Fruit fly (Drosophila melanogaster) whole organism, embryonic: ENCODE data around the gene CIA30.

Experiments used
- BEAF-32 ChIP-seq: fragments of 200-800 bp; sonication (Bioruptor generic); optimal IDR thresholded peaks from 3 replicates; lab custom pipeline; 2017; ENCODE audit warnings: missing biosample characterization, missing genetic modification characterization, mild to moderate bottlenecking, moderate library complexity, missing genetic modification reagents
- Bgb ChIP-seq: fragments of 200-800 bp; sonication (Bioruptor generic); IDR thresholded peaks from 2 replicates; pipeline ENCODE4 v1.3.6; 2022; ENCODE audit warnings: missing biosample characterization, missing genetic modification characterization; ENCODE audit not compliant: partially characterized antibody
- CG10267 ChIP-seq: fragments of 200-800 bp; sonication (Bioruptor generic); optimal IDR thresholded peaks from 2 replicates; lab custom pipeline; 2018; ENCODE audit warnings: missing biosample characterization, mild to moderate bottlenecking, missing genetic modification characterization, moderate library complexity
- CG11456 ChIP-seq: fragments of 200-800 bp; sonication (Bioruptor generic); IDR thresholded peaks from 3 replicates; pipeline ENCODE4 v1.3.6; 2022; ENCODE audit warnings: missing biosample characterization, missing genetic modification characterization
- CG12104 ChIP-seq: fragments of 200-800 bp; sonication (Bioruptor generic); optimal IDR thresholded peaks from 3 replicates; lab custom pipeline; 2016; ENCODE audit warnings: missing biosample characterization, missing genetic modification characterization
- CG1233 ChIP-seq: fragments of 200-800 bp; sonication (Bioruptor generic); optimal IDR thresholded peaks from 4 replicates; lab custom pipeline; 2018; ENCODE audit warnings: missing biosample characterization, mild to moderate bottlenecking, missing genetic modification characterization
- CG12659 ChIP-seq: fragments of 200-800 bp; sonication (Bioruptor generic); optimal IDR thresholded peaks from 3 replicates; lab custom pipeline; 2017; ENCODE audit warnings: mild to moderate bottlenecking, missing biosample characterization, missing genetic modification reagents, missing genetic modification characterization
- CG14050 ChIP-seq: fragments of 200-800 bp; sonication (Bioruptor generic); IDR thresholded peaks from 3 replicates; pipeline ENCODE4 v1.3.6; 2022; ENCODE audit warnings: missing biosample characterization, missing genetic modification characterization
- CG15514 ChIP-seq: fragments of 200-800 bp; sonication (Bioruptor generic); optimal IDR thresholded peaks from 3 replicates; lab custom pipeline; 2017; ENCODE audit warnings: missing biosample characterization, missing genetic modification characterization, mild to moderate bottlenecking, moderate library complexity, missing genetic modification reagents
- CG1603 ChIP-seq: fragments of 200-800 bp; sonication (Bioruptor generic); optimal IDR thresholded peaks from 2 replicates; lab custom pipeline; 2019; ENCODE audit warnings: missing biosample characterization, mild to moderate bottlenecking, missing genetic modification characterization, moderate library complexity
- CG18619 ChIP-seq: fragments of 200-800 bp; sonication (Bioruptor generic); optimal IDR thresholded peaks from 3 replicates; lab custom pipeline; 2017; ENCODE audit warnings: missing biosample characterization, mild to moderate bottlenecking, missing genetic modification characterization
- CG18764 ChIP-seq: fragments of 200-800 bp; sonication (Bioruptor generic); optimal IDR thresholded peaks from 3 replicates; lab custom pipeline; 2016; ENCODE audit warnings: missing biosample characterization, missing genetic modification characterization
- CG2116 ChIP-seq: fragments of 200-800 bp; sonication (Bioruptor generic); optimal IDR thresholded peaks from 3 replicates; lab custom pipeline; 2018; ENCODE audit warnings: missing biosample characterization, mild to moderate bottlenecking, missing genetic modification characterization
- CG30403 ChIP-seq: fragments of 200-800 bp; sonication (Bioruptor generic); optimal IDR thresholded peaks from 3 replicates; lab custom pipeline; 2016; ENCODE audit warnings: missing biosample characterization, missing genetic modification characterization
- CG34224 ChIP-seq: fragments of 200-800 bp; sonication (Bioruptor generic); IDR thresholded peaks from 3 replicates; pipeline ENCODE4 v1.3.6; 2022; ENCODE audit warnings: missing biosample characterization, missing genetic modification characterization; ENCODE audit not compliant: partially characterized antibody
- CG3995 ChIP-seq: fragments of 200-800 bp; sonication (Bioruptor generic); optimal IDR thresholded peaks from 3 replicates; lab custom pipeline; 2016; ENCODE audit warnings: missing biosample characterization, missing genetic modification characterization
- CG4854 ChIP-seq: fragments of 200-800 bp; sonication (Bioruptor generic); optimal IDR thresholded peaks from 2 replicates; lab custom pipeline; 2016; ENCODE audit warnings: missing biosample characterization, missing genetic modification characterization, inconsistent platforms
- CG6175 ChIP-seq: fragments of 200-800 bp; sonication (Bioruptor generic); IDR thresholded peaks from 3 replicates; pipeline ENCODE4 v1.3.6; 2022; ENCODE audit warnings: missing biosample characterization, missing genetic modification characterization
- CG7786 ChIP-seq: fragments of 200-800 bp; sonication (Bioruptor generic); optimal IDR thresholded peaks from 2 replicates; lab custom pipeline; 2016; ENCODE audit warnings: missing biosample characterization, missing genetic modification characterization
- CG8765 ChIP-seq: fragments of 200-800 bp; sonication (Bioruptor generic); IDR thresholded peaks from 2 replicates; pipeline ENCODE4 v1.3.6; 2022; ENCODE audit warnings: missing biosample characterization, missing genetic modification characterization
- CG9609 ChIP-seq: fragments of 200-800 bp; sonication (Bioruptor generic); optimal IDR thresholded peaks from 3 replicates; lab custom pipeline; 2016; ENCODE audit warnings: missing biosample characterization, missing genetic modification characterization
- Dbx ChIP-seq: fragments of 200-800 bp; sonication (Bioruptor generic); IDR thresholded peaks from 3 replicates; pipeline ENCODE4 v1.3.6; 2022; ENCODE audit warnings: missing biosample characterization, missing genetic modification characterization
- Dfd ChIP-seq, 2 experiments: fragments of >200 bp; optimal IDR thresholded peaks; 2 replicates each; lab custom pipeline; 2017; ENCODE audit warnings: missing biosample characterization in 2 of 2, missing genetic modification characterization in 2 of 2
- Dp ChIP-seq: fragments of 200-800 bp; sonication (Bioruptor generic); optimal IDR thresholded peaks from 2 replicates; lab custom pipeline; 2018; ENCODE audit warnings: missing biosample characterization, mild to moderate bottlenecking, missing genetic modification characterization, moderate library complexity
- E2f1 ChIP-seq: fragments of 200-800 bp; sonication (Bioruptor generic); IDR thresholded peaks from 2 replicates; pipeline ENCODE4 v1.3.6; 2022; ENCODE audit warnings: missing biosample characterization, missing genetic modification characterization
- HmgD ChIP-seq: fragments of 200-800 bp; sonication (Bioruptor generic); optimal IDR thresholded peaks from 3 replicates; lab custom pipeline; 2016; ENCODE audit warnings: missing biosample characterization, missing genetic modification characterization
- Hr39 ChIP-seq: fragments of >200 bp; optimal IDR thresholded peaks from 2 replicates; lab custom pipeline; 2017
- Lhr ChIP-seq: fragments of 200-800 bp; sonication (Bioruptor generic); optimal IDR thresholded peaks from 3 replicates; lab custom pipeline; 2017; ENCODE audit warnings: mild to moderate bottlenecking, missing biosample characterization, missing genetic modification reagents, missing genetic modification characterization
- Myb ChIP-seq: fragments of 200-800 bp; sonication (Bioruptor generic); optimal IDR thresholded peaks from 2 replicates; lab custom pipeline; 2016; ENCODE audit warnings: missing biosample characterization, missing genetic modification characterization
- NfI ChIP-seq: fragments of 200-800 bp; sonication (Bioruptor generic); optimal IDR thresholded peaks from 3 replicates; lab custom pipeline; 2018; ENCODE audit warnings: missing biosample characterization, mild to moderate bottlenecking, missing genetic modification characterization, moderate library complexity
- Poxn ChIP-seq: fragments of 200-800 bp; sonication (Bioruptor generic); IDR thresholded peaks from 2 replicates; pipeline ENCODE4 v1.3.6; 2022; ENCODE audit warnings: missing biosample characterization, missing genetic modification characterization
- Rfx ChIP-seq: fragments of 200-800 bp; sonication (Bioruptor generic); IDR thresholded peaks from 2 replicates; pipeline ENCODE4 v1.3.6; 2022; ENCODE audit warnings: missing biosample characterization, missing genetic modification characterization
- Scr ChIP-seq: fragments of 200-800 bp; sonication (Bioruptor generic); IDR thresholded peaks from 2 replicates; pipeline ENCODE4 v1.3.6; 2022; ENCODE audit warnings: missing biosample characterization, missing genetic modification characterization; ENCODE audit not compliant: partially characterized antibody
- ato ChIP-seq: fragments of 200-800 bp; sonication (Bioruptor generic); IDR thresholded peaks from 2 replicates; pipeline ENCODE4 v1.3.6; 2022; ENCODE audit warnings: missing biosample characterization, missing genetic modification characterization; ENCODE audit not compliant: partially characterized antibody
- bsh ChIP-seq, 2 experiments: fragments of 200-800 bp; sonication (Bioruptor generic); optimal IDR thresholded peaks; 2 replicates each; lab custom pipeline; 2017 to 2018; ENCODE audit warnings: mild to moderate bottlenecking in 2 of 2, missing biosample characterization in 2 of 2, missing genetic modification characterization in 2 of 2, moderate library complexity in 1 of 2
- caup ChIP-seq: fragments of 200-800 bp; sonication (Bioruptor generic); optimal IDR thresholded peaks from 3 replicates; lab custom pipeline; 2017; ENCODE audit warnings: missing biosample characterization, mild to moderate bottlenecking, missing genetic modification characterization, moderate library complexity; ENCODE audit not compliant: severe bottlenecking
- chm ChIP-seq: fragments of 200-800 bp; sonication (Bioruptor generic); IDR thresholded peaks from 2 replicates; pipeline ENCODE4 v1.3.6; 2022; ENCODE audit warnings: missing biosample characterization, missing genetic modification characterization
- crc ChIP-seq: fragments of 200-800 bp; sonication (Bioruptor generic); optimal IDR thresholded peaks from 2 replicates; lab custom pipeline; 2016; ENCODE audit warnings: missing biosample characterization, missing genetic modification characterization
- dpn ChIP-seq, 2 experiments: fragments of 200-800 bp; sonication (Bioruptor generic); optimal IDR thresholded peaks; 3 replicates each; lab custom pipeline; 2016; ENCODE audit warnings: missing biosample characterization in 2 of 2, missing genetic modification characterization in 2 of 2
- emc ChIP-seq: fragments of 200-800 bp; sonication (Bioruptor generic); optimal IDR thresholded peaks from 2 replicates; lab custom pipeline; 2016; ENCODE audit warnings: missing biosample characterization, missing genetic modification characterization
- ems ChIP-seq: fragments of 200-800 bp; sonication (Bioruptor generic); optimal IDR thresholded peaks from 3 replicates; lab custom pipeline; 2016; ENCODE audit warnings: missing biosample characterization, missing genetic modification characterization
- nmo ChIP-seq: fragments of 200-800 bp; sonication (Bioruptor generic); optimal IDR thresholded peaks from 2 replicates; lab custom pipeline; 2018; ENCODE audit warnings: missing biosample characterization, mild to moderate bottlenecking, missing genetic modification characterization, moderate library complexity
- pan ChIP-seq, 4 experiments: fragments of >200 bp in 3 of 4; fragments of 200-800 bp in 1 of 4; sonication (Bioruptor generic) in 1 of 4; optimal IDR thresholded peaks in 3 of 4; IDR thresholded peaks in 1 of 4; 2 replicates each; pipeline versions ENCODE4 v1.3.6 to Lab custom; 2017 to 2022; ENCODE audit warnings: missing biosample characterization in 2 of 4, missing genetic modification characterization in 2 of 4, mixed read lengths in 1 of 4
- pnt ChIP-seq: fragments of 200-800 bp; sonication (Bioruptor generic); optimal IDR thresholded peaks from 3 replicates; lab custom pipeline; 2016; ENCODE audit warnings: missing biosample characterization, missing genetic modification characterization
- row ChIP-seq: fragments of 200-800 bp; sonication (Bioruptor generic); IDR thresholded peaks from 3 replicates; pipeline ENCODE4 v1.3.6; 2022; ENCODE audit warnings: missing biosample characterization, missing genetic modification characterization
- run ChIP-seq: fragments of 200-800 bp; sonication (Bioruptor generic); optimal IDR thresholded peaks from 3 replicates; lab custom pipeline; 2018; ENCODE audit warnings: missing biosample characterization, mild to moderate bottlenecking, missing genetic modification characterization
- tll ChIP-seq, 2 experiments: fragments of 200-800 bp in 1 of 2; fragments of >200 bp in 1 of 2; sonication (Bioruptor generic) in 1 of 2; optimal IDR thresholded peaks; 2 replicates each; lab custom pipeline; 2017 to 2019; ENCODE audit warnings: missing biosample characterization in 2 of 2, missing genetic modification characterization in 2 of 2, mild to moderate bottlenecking in 1 of 2, moderate library complexity in 1 of 2
- ttk ChIP-seq: fragments of 200-800 bp; sonication (Bioruptor generic); IDR thresholded peaks from 2 replicates; pipeline ENCODE4 v2.1.2; 2022; ENCODE audit warnings: missing biosample characterization, missing genetic modification characterization
- vvl ChIP-seq: fragments of 200-800 bp; sonication (Bioruptor generic); IDR thresholded peaks from 2 replicates; pipeline ENCODE4 v1.3.6; 2022; ENCODE audit warnings: missing biosample characterization, missing genetic modification characterization
- zen ChIP-seq: fragments of 200-800 bp; sonication (Bioruptor generic); optimal IDR thresholded peaks from 3 replicates; lab custom pipeline; 2018; ENCODE audit warnings: missing biosample characterization, mild to moderate bottlenecking, missing genetic modification characterization, moderate library complexity

Gene CIA30

dm6 chr3R:29725577-29726240 lies 11.1 kb upstream of the CIA30 start, which contains the start of gene Kul (continued):
- TF ChIP-seq CG1603 (tag; lab: Kevin White, UChicago) (peak; percentile 79), Lhr (GFP tag; lab: Kevin White, UChicago) (peak; percentile 50), ttk (no peak), CG1233 (GFP tag; lab: Kevin White, UChicago) (peak; percentile 11), BEAF-32 (peak; percentile 30), Myb (GFP tag; lab: Kevin White, UChicago) (peak; percentile 88), CG10267 (tag; lab: Kevin White, UChicago) (no peak), CG34224 (peak; percentile 47; the same call in 1 of the 3 replicates), pnt (GFP tag; lab: Kevin White, UChicago) (peak; percentile 11), CG8765 (no peak), Dbx (GFP tag; lab: Robert Waterston, UW) (0 out of 3 replicates have a peak, but pooled peaks have one; percentile 9), dpn (GFP tag; optimal IDR thresholded peaks at IDR 0.05; lab: Kevin White, UChicago) (peak; percentile 5 to 41), CG12104 (GFP tag; lab: Kevin White, UChicago) (no peak), CG9609 (peak; percentile 20), Dfd (GFP tag; optimal IDR thresholded peaks at IDR 0.05; lab: Kevin White, UChicago) (no peak), CG4854 (GFP tag; lab: Kevin White, UChicago) (no peak), NfI (GFP tag; lab: Kevin White, UChicago) (peak; percentile 29), CG11456 (GFP tag; lab: Robert Waterston, UW) (0 out of 3 replicates have a peak, but pooled peaks have one; percentile 51), CG7786 (no peak), CG6175 (no peak), CG30403 (GFP tag; lab: Kevin White, UChicago) (peak; percentile 36), E2f1 (GFP tag; lab: Robert Waterston, UW) (no peak), ato (GFP tag; lab: Robert Waterston, UW) (peak; percentile 49; the same call in 1 of the 2 replicates), bsh (GFP tag; optimal IDR thresholded peaks at IDR 0.05; lab: Kevin White, UChicago) (peak; percentile 7 to 40), CG18764 (GFP tag; lab: Kevin White, UChicago) (no peak), Bgb (GFP tag; lab: Robert Waterston, UW) (peak; percentile 26; the same call in 1 of the 2 replicates), crc (no peak), CG15514 (GFP tag; lab: Kevin White, UChicago) (peak; percentile 45), row (GFP tag; lab: Robert Waterston, UW) (peak; percentile 56; the same call in 2 of the 3 replicates), Poxn (no peak), CG3995 (GFP tag; lab: Kevin White, UChicago) (peak; percentile 9), CG12659 (GFP tag; lab: Kevin White, UChicago) (peak; percentile 55)

- TF ChIP-seq CG18619 (no peak), Scr (GFP tag; lab: Robert Waterston, UW) (no peak), ems (no peak), nmo (GFP tag; lab: Kevin White, UChicago) (no peak), caup (no peak), Dp (GFP tag; lab: Kevin White, UChicago) (no peak), Hr39 (lab: Kevin White, UChicago) (no peak), HmgD (GFP tag; lab: Kevin White, UChicago) (no peak), run (tag; lab: Kevin White, UChicago) (no peak), zen (tag; lab: Kevin White, UChicago) (peak; percentile 49), CG2116 (no peak), CG14050 (GFP tag; lab: Robert Waterston, UW) (no peak), vvl (peak; percentile 38; the same call in 1 of the 2 replicates), tll (GFP tag; optimal IDR thresholded peaks at IDR 0.05; lab: Kevin White, UChicago) (no peak), Rfx (no peak), CG8765 (no peak), chm (no peak), emc (GFP tag; lab: Kevin White, UChicago) (no peak), pan (optimal IDR thresholded peaks at IDR 0.05; lab: Kevin White, UChicago) (no peak), pan (GFP tag; optimal IDR thresholded peaks at IDR 0.05 in 1 of 2, IDR thresholded peaks at IDR 0.05 in 1 of 2) (no peak)
Measured at dm6 chr3R:29726277-29726676, 10.5 kb upstream of the CIA30 start.
